Fruit fly (Drosophila melanogaster) whole organism, embryonic: ENCODE results near the gene rdog.

Source experiments
- Abd-B ChIP-seq: fragments of 200-800 bp; sonication (Bioruptor generic); optimal IDR thresholded peaks from 2 replicates; lab custom pipeline; 2018; ENCODE audit warnings: missing biosample characterization, mild to moderate bottlenecking, missing genetic modification characterization, moderate library complexity
- B-H1 ChIP-seq: fragments of 200-800 bp; sonication (Bioruptor generic); IDR thresholded peaks from 3 replicates; pipeline ENCODE4 v1.3.6; 2022; ENCODE audit warnings: missing biosample characterization, missing genetic modification characterization
- BEAF-32 ChIP-seq: fragments of 200-800 bp; sonication (Bioruptor generic); optimal IDR thresholded peaks from 3 replicates; lab custom pipeline; 2017; ENCODE audit warnings: missing biosample characterization, missing genetic modification characterization, mild to moderate bottlenecking, moderate library complexity, missing genetic modification reagents
- CG10274 ChIP-seq: fragments of 200-800 bp; sonication (Bioruptor generic); optimal IDR thresholded peaks from 3 replicates; lab custom pipeline; 2017; ENCODE audit warnings: missing biosample characterization, mild to moderate bottlenecking, missing genetic modification characterization
- CG10462 ChIP-seq: fragments of 200-800 bp; sonication (Bioruptor generic); optimal IDR thresholded peaks from 2 replicates; lab custom pipeline; 2016; ENCODE audit warnings: missing biosample characterization, missing genetic modification characterization
- CG12942 ChIP-seq: fragments of 200-800 bp; sonication (Bioruptor generic); optimal IDR thresholded peaks from 3 replicates; lab custom pipeline; 2016; ENCODE audit warnings: missing biosample characterization, missing genetic modification characterization
- CG14860 ChIP-seq: fragments of 200-800 bp; sonication (Bioruptor generic); IDR thresholded peaks from 3 replicates; pipeline ENCODE4 v1.3.6; 2022; ENCODE audit warnings: missing biosample characterization, missing genetic modification characterization; ENCODE audit not compliant: partially characterized antibody
- CG15514 ChIP-seq: fragments of 200-800 bp; sonication (Bioruptor generic); optimal IDR thresholded peaks from 3 replicates; lab custom pipeline; 2017; ENCODE audit warnings: missing biosample characterization, missing genetic modification characterization, mild to moderate bottlenecking, moderate library complexity, missing genetic modification reagents
- CG1602 ChIP-seq: fragments of 200-800 bp; sonication (Bioruptor generic); optimal IDR thresholded peaks from 3 replicates; lab custom pipeline; 2016; ENCODE audit warnings: missing biosample characterization, missing genetic modification characterization
- CG17361 ChIP-seq: fragments of 200-800 bp; sonication (Bioruptor generic); IDR thresholded peaks from 3 replicates; pipeline ENCODE4 v1.3.6; 2022; ENCODE audit warnings: missing biosample characterization, missing genetic modification characterization
- CG18599 ChIP-seq: fragments of 200-800 bp; sonication (Bioruptor generic); optimal IDR thresholded peaks from 3 replicates; lab custom pipeline; 2017; ENCODE audit warnings: missing biosample characterization, missing genetic modification characterization, mild to moderate bottlenecking, moderate library complexity, missing genetic modification reagents
- CG3281 ChIP-seq: fragments of 200-800 bp; sonication (Bioruptor generic); optimal IDR thresholded peaks from 3 replicates; lab custom pipeline; 2017; ENCODE audit warnings: missing biosample characterization, mild to moderate bottlenecking, missing genetic modification characterization
- CG4424 ChIP-seq: fragments of 200-800 bp; sonication (Bioruptor generic); optimal IDR thresholded peaks from 3 replicates; lab custom pipeline; 2016; ENCODE audit warnings: missing biosample characterization, missing genetic modification characterization
- CG6254 ChIP-seq: fragments of 200-800 bp; sonication (Bioruptor generic); optimal IDR thresholded peaks from 3 replicates; lab custom pipeline; 2017; ENCODE audit warnings: mild to moderate bottlenecking, missing biosample characterization, missing genetic modification reagents, missing genetic modification characterization
- CG7556 ChIP-seq: fragments of 200-800 bp; sonication (Bioruptor generic); optimal IDR thresholded peaks from 2 replicates; lab custom pipeline; 2017; ENCODE audit warnings: missing biosample characterization, mild to moderate bottlenecking, missing genetic modification characterization
- CG8359 ChIP-seq: fragments of 200-800 bp; sonication (Bioruptor generic); optimal IDR thresholded peaks from 2 replicates; lab custom pipeline; 2017; ENCODE audit warnings: missing biosample characterization, mild to moderate bottlenecking, missing genetic modification characterization, borderline replicate concordance
- Dad ChIP-seq: fragments of 200-800 bp; sonication (Bioruptor generic); optimal IDR thresholded peaks from 3 replicates; lab custom pipeline; 2016; ENCODE audit warnings: missing biosample characterization, missing genetic modification characterization
- Deaf1 ChIP-seq: fragments of 200-800 bp; optimal IDR thresholded peaks from 3 replicates; lab custom pipeline; 2019; ENCODE audit warnings: missing biosample characterization, mild to moderate bottlenecking, missing genetic modification characterization, moderate library complexity
- Dp ChIP-seq: fragments of 200-800 bp; sonication (Bioruptor generic); optimal IDR thresholded peaks from 2 replicates; lab custom pipeline; 2018; ENCODE audit warnings: missing biosample characterization, mild to moderate bottlenecking, missing genetic modification characterization, moderate library complexity
- Drgx ChIP-seq: fragments of 200-800 bp; sonication (Bioruptor generic); IDR thresholded peaks from 2 replicates; pipeline ENCODE4 v1.3.6; 2022; ENCODE audit warnings: missing biosample characterization, missing genetic modification characterization
- Fer1 ChIP-seq: fragments of 200-800 bp; sonication (Bioruptor generic); optimal IDR thresholded peaks from 2 replicates; lab custom pipeline; 2017; ENCODE audit warnings: missing biosample characterization, mild to moderate bottlenecking, missing genetic modification characterization
- GATAe ChIP-seq: fragments of 200-800 bp; sonication (Bioruptor generic); conservative IDR thresholded peaks from 2 replicates; pipeline ENCODE4 v1.3.6; 2022; ENCODE audit warnings: missing biosample characterization, missing genetic modification characterization
- Hr51 ChIP-seq, 2 experiments: fragments of 200-800 bp; sonication (Bioruptor generic); optimal IDR thresholded peaks; 2 replicates in 1 of 2; 3 replicates in 1 of 2; lab custom pipeline; 2016 to 2018; ENCODE audit warnings: missing biosample characterization in 2 of 2, missing genetic modification characterization in 2 of 2, mild to moderate bottlenecking in 1 of 2, moderate library complexity in 1 of 2
- Max ChIP-seq: fragments of 200-800 bp; sonication (Bioruptor generic); optimal IDR thresholded peaks from 2 replicates; lab custom pipeline; 2016; ENCODE audit warnings: missing biosample characterization, mild to moderate bottlenecking, missing genetic modification characterization
- Mrtf ChIP-seq: fragments of 200-800 bp; sonication (Bioruptor generic); IDR thresholded peaks from 3 replicates; pipeline ENCODE4 v1.3.6; 2022; ENCODE audit warnings: missing biosample characterization, missing genetic modification characterization
- Optix ChIP-seq: fragments of 200-800 bp; sonication (Bioruptor generic); IDR thresholded peaks from 3 replicates; pipeline ENCODE4 v1.3.6; 2022; ENCODE audit warnings: missing biosample characterization, missing genetic modification characterization
- Scr ChIP-seq: fragments of 200-800 bp; sonication (Bioruptor generic); IDR thresholded peaks from 2 replicates; pipeline ENCODE4 v1.3.6; 2022; ENCODE audit warnings: missing biosample characterization, missing genetic modification characterization; ENCODE audit not compliant: partially characterized antibody
- Xrp1 ChIP-seq: fragments of 200-800 bp; sonication (Bioruptor generic); IDR thresholded peaks from 2 replicates; pipeline ENCODE4 v1.3.6; 2022; ENCODE audit warnings: missing biosample characterization, missing genetic modification characterization
- ash1 ChIP-seq: fragments of 200-800 bp; sonication (Bioruptor generic); optimal IDR thresholded peaks from 2 replicates; lab custom pipeline; 2018; ENCODE audit warnings: missing biosample characterization, mild to moderate bottlenecking, missing genetic modification characterization
- caup ChIP-seq: fragments of 200-800 bp; sonication (Bioruptor generic); optimal IDR thresholded peaks from 3 replicates; lab custom pipeline; 2017; ENCODE audit warnings: missing biosample characterization, mild to moderate bottlenecking, missing genetic modification characterization, moderate library complexity; ENCODE audit not compliant: severe bottlenecking
- chif ChIP-seq, 2 experiments: fragments of 200-800 bp; sonication (Bioruptor generic); optimal IDR thresholded peaks; 3 replicates each; lab custom pipeline; 2016; ENCODE audit warnings: missing biosample characterization in 2 of 2, missing genetic modification characterization in 2 of 2
- crc ChIP-seq: fragments of 200-800 bp; sonication (Bioruptor generic); optimal IDR thresholded peaks from 2 replicates; lab custom pipeline; 2016; ENCODE audit warnings: missing biosample characterization, missing genetic modification characterization
- crp ChIP-seq, 2 experiments: fragments of 200-800 bp; sonication (Bioruptor generic); optimal IDR thresholded peaks; 2 replicates in 1 of 2; 3 replicates in 1 of 2; lab custom pipeline; 2017; ENCODE audit warnings: missing biosample characterization in 2 of 2, missing genetic modification characterization in 2 of 2, mild to moderate bottlenecking in 1 of 2, moderate library complexity in 1 of 2
- da ChIP-seq: fragments of 200-800 bp; sonication (Bioruptor generic); optimal IDR thresholded peaks from 2 replicates; lab custom pipeline; 2016; ENCODE audit warnings: missing biosample characterization, missing genetic modification characterization
- disco-r ChIP-seq: fragments of 200-800 bp; sonication (Bioruptor generic); optimal IDR thresholded peaks from 2 replicates; lab custom pipeline; 2016; ENCODE audit warnings: missing biosample characterization, missing genetic modification characterization
- dysf ChIP-seq: fragments of 200-800 bp; sonication (Bioruptor generic); IDR thresholded peaks from 3 replicates; pipeline ENCODE4 v1.3.6; 2022; ENCODE audit warnings: missing biosample characterization, missing genetic modification characterization
- eyg ChIP-seq: fragments of 200-800 bp; sonication (Bioruptor generic); optimal IDR thresholded peaks from 3 replicates; lab custom pipeline; 2016; ENCODE audit warnings: missing biosample characterization, missing genetic modification characterization
- fd64A ChIP-seq: fragments of 200-800 bp; sonication (Bioruptor generic); optimal IDR thresholded peaks from 3 replicates; lab custom pipeline; 2018; ENCODE audit warnings: missing biosample characterization, mild to moderate bottlenecking, missing genetic modification characterization
- gce ChIP-seq: fragments of 200-800 bp; sonication (Bioruptor generic); IDR thresholded peaks from 3 replicates; pipeline ENCODE4 v1.3.6; 2022; ENCODE audit warnings: missing biosample characterization, missing genetic modification characterization
- gsb ChIP-seq: fragments of 200-800 bp; sonication (Bioruptor generic); IDR thresholded peaks from 2 replicates; pipeline ENCODE4 v1.3.6; 2022; ENCODE audit warnings: missing biosample characterization, missing genetic modification characterization
- ham ChIP-seq: fragments of 200-800 bp; sonication (Bioruptor generic); IDR thresholded peaks from 2 replicates; pipeline ENCODE4 v1.3.6; 2022; ENCODE audit warnings: missing biosample characterization, missing genetic modification characterization
- kah ChIP-seq: fragments of 200-800 bp; sonication (Bioruptor generic); optimal IDR thresholded peaks from 2 replicates; lab custom pipeline; 2018; ENCODE audit warnings: missing biosample characterization, mild to moderate bottlenecking, missing genetic modification characterization
- luna ChIP-seq: fragments of 200-800 bp; sonication (Bioruptor generic); optimal IDR thresholded peaks from 2 replicates; lab custom pipeline; 2016; ENCODE audit warnings: missing biosample characterization, missing genetic modification characterization
- nmo ChIP-seq: fragments of 200-800 bp; sonication (Bioruptor generic); optimal IDR thresholded peaks from 2 replicates; lab custom pipeline; 2018; ENCODE audit warnings: missing biosample characterization, mild to moderate bottlenecking, missing genetic modification characterization, moderate library complexity
- pros ChIP-seq: fragments of 200-800 bp; sonication (Bioruptor generic); optimal IDR thresholded peaks from 3 replicates; lab custom pipeline; 2019; ENCODE audit warnings: missing biosample characterization, mild to moderate bottlenecking, missing genetic modification characterization, moderate library complexity
- seq ChIP-seq: fragments of 200-800 bp; sonication (Bioruptor generic); IDR thresholded peaks from 2 replicates; pipeline ENCODE4 v1.3.6; 2022; ENCODE audit warnings: missing biosample characterization, missing genetic modification characterization
- slbo ChIP-seq: fragments of 200-800 bp; sonication (Bioruptor generic); IDR thresholded peaks from 2 replicates; pipeline ENCODE4 v1.3.6; 2022; ENCODE audit warnings: missing biosample characterization, missing genetic modification characterization
- sna ChIP-seq: fragments of 200-800 bp; sonication (Bioruptor generic); IDR thresholded peaks from 2 replicates; pipeline ENCODE4 v1.3.6; 2022; ENCODE audit warnings: missing biosample characterization, missing genetic modification characterization; ENCODE audit not compliant: partially characterized antibody
- tin ChIP-seq: fragments of 200-800 bp; sonication (Bioruptor generic); optimal IDR thresholded peaks from 3 replicates; lab custom pipeline; 2016; ENCODE audit warnings: missing biosample characterization, missing genetic modification characterization
- tx ChIP-seq: fragments of 200-800 bp; sonication (Bioruptor generic); optimal IDR thresholded peaks from 2 replicates; lab custom pipeline; 2016; ENCODE audit warnings: missing biosample characterization, missing genetic modification characterization

The rdog gene

dm6 chr3R:29124128-29124527 lies 33.8 kb upstream of the rdog start (continued):
- TF ChIP-seq Fer1 (peak; percentile 30), ash1 (GFP tag; lab: Kevin White, UChicago) (no peak), seq (no peak), nmo (peak; percentile 76), CG10274 (GFP tag; lab: Kevin White, UChicago) (peak; percentile 10), CG14860 (GFP tag; lab: Robert Waterston, UW) (no peak), tx (GFP tag; lab: Kevin White, UChicago) (peak; percentile 10), CG18599 (peak; percentile 65), Dp (GFP tag; lab: Kevin White, UChicago) (no peak), slbo (GFP tag; lab: Robert Waterston, UW) (peak; percentile 82), chif (GFP tag; optimal IDR thresholded peaks at IDR 0.05; lab: Kevin White, UChicago) (peak; percentile 19 to 63), CG15514 (GFP tag; lab: Kevin White, UChicago) (peak; percentile 20), Scr (GFP tag; lab: Robert Waterston, UW) (no peak), da (GFP tag; lab: Kevin White, UChicago) (no peak), crp (GFP tag; optimal IDR thresholded peaks at IDR 0.05; lab: Kevin White, UChicago) (no peak), CG3281 (GFP tag; lab: Kevin White, UChicago) (peak; percentile 39), Xrp1 (GFP tag; lab: Robert Waterston, UW) (peak; percentile 85), Max (no peak), Abd-B (peak; percentile 53), CG7556 (peak; percentile 38), Dad (GFP tag; lab: Kevin White, UChicago) (peak; percentile 18), CG1602 (GFP tag; lab: Kevin White, UChicago) (peak; percentile 57), Mrtf (GFP tag; lab: Robert Waterston, UW) (peak; percentile 72), GATAe (GFP tag; lab: Robert Waterston, UW) (peak; percentile 54; the same call in 1 of the 2 replicates), CG4424 (GFP tag; lab: Kevin White, UChicago) (peak; percentile 65), gce (peak; percentile 51; the same call in 1 of the 3 replicates), CG8359 (GFP tag; lab: Kevin White, UChicago) (peak; percentile 13), pros (GFP tag; lab: Kevin White, UChicago) (no peak), eyg (no peak), ham (GFP tag; lab: Robert Waterston, UW) (no peak), gsb (peak; percentile 46), Deaf1 (no peak), disco-r (GFP tag; lab: Kevin White, UChicago) (no peak), CG6254 (GFP tag; lab: Kevin White, UChicago) (peak; percentile 7), dysf (GFP tag; lab: Robert Waterston, UW) (peak; percentile 76), Optix (GFP tag; lab: Robert Waterston, UW) (peak; percentile 76; the same call in 2 of the 3 replicates), tin (peak; percentile 32), CG10462 (GFP tag; lab: Kevin White, UChicago) (peak; percentile 14), kah (GFP tag; lab: Kevin White, UChicago) (no peak), crc (GFP tag; lab: Kevin White, UChicago) (peak; percentile 3), B-H1 (GFP tag; lab: Robert Waterston, UW) (peak; percentile 50), caup (GFP tag; lab: Kevin White, UChicago) (peak; percentile 53), fd64A (GFP tag; lab: Kevin White, UChicago) (no peak), CG17361 (GFP tag; lab: Robert Waterston, UW) (peak; percentile 71), Drgx (GFP tag; lab: Robert Waterston, UW) (peak; percentile 53), Hr51 (GFP tag; optimal IDR thresholded peaks at IDR 0.05; lab: Kevin White, UChicago) (peak in 1 of 2 experiments; percentile 26), BEAF-32 (GFP tag; lab: Kevin White, UChicago) (no peak), CG12942 (GFP tag; lab: Kevin White, UChicago) (peak; percentile 26), sna (GFP tag; lab: Robert Waterston, UW) (no peak), luna (GFP tag; lab: Kevin White, UChicago) (no peak)
